Worm (Caenorhabditis elegans): ENCODE data around the gene ddx-15.

Gene ddx-15

DNA sequence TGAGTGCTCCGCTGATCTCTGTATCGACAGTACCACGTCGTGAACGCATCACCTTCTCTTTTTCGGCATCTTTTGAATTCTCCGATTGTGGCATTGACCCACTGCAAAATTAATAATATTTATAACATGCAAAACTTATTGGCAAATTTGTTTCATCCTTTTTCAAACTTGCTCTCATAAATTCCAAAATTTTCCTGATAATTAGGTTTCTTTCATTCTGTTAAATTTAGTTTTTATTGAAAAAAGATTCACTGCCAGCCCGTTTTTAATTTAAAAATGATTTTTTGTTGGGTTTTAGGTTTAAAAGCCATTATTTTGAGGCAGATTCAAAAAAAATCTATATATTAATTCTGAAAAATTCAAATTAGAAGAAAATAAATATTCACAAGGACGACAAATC lies 8.4 kb upstream of the ddx-15 start, which contains the start of gene wdr-37:
wdr-37 (minus strand) TSS at position 101 of the 400 bp plus-strand sequence.
- TF ChIP-seq mab-5 (tag; optimal IDR thresholded peaks at IDR 0.05) (no peak), mls-2 (tag; optimal IDR thresholded peaks at IDR 0.05) (no peak), flh-1 (GFP tag; optimal IDR thresholded peaks at IDR 0.05) (no peak)

DNA sequence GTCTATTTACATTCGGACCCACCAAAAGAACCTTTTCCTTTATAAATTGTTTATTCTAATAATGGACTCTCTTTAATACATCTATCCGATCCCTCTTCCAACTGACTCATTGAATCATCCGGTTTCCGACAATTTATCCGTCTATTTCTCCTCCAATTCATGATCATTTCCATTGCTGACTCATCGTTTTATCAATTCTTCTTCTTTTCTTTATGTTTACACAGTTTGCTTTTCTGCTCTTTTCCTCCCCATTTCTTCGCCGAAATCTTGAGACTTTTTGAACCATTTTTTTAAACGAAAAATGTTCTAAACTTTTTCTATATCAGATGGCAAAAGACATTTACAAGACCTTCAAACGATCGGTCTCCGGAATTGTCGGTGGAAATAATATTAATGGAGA lies 3.9 kb upstream of the ddx-15 start, which contains the start of gene ced-6:
ced-6 (plus strand) TSS at position 327 of the 400 bp plus-strand sequence.
- TF ChIP-seq snpc-4 (tag; optimal IDR thresholded peaks at IDR 0.05): no peak
- no peak for TF ChIP-seq sptf-1 (tag; optimal IDR thresholded peaks at IDR 0.05)
- TF ChIP-seq nhr-2 (tag; optimal IDR thresholded peaks at IDR 0.05): no peak
- TF ChIP-seq zip-8 (tag; optimal IDR thresholded peaks at IDR 0.05): no peak
- no peak for TF ChIP-seq lin-13 (tag; optimal IDR thresholded peaks at IDR 0.05)
- no peak for TF ChIP-seq nhr-28 (tag; optimal IDR thresholded peaks at IDR 0.05)
- no peak for TF ChIP-seq blmp-1 (tag; optimal IDR thresholded peaks at IDR 0.05)
- no peak for TF ChIP-seq mab-5 (tag; optimal IDR thresholded peaks at IDR 0.05)

DNA sequence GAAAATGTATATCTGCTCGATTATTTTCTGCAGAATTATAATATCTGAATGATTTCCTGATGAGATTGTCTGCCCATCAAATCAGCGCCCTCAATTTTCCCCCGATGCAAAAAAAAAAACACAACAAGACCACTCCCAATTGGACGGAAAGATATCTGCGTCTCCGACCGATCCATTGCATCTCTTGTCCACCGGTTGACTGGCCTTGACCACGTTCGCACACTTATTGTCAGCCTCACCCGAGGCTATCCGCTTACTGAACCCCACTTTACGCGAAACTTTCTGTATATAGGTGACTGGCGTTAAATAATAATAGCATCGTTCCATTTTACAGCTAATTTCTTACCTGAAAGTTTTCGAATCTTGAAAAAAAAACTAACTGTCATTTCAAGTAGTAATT lies 2.8 kb upstream of the ddx-15 start:
- peak; percentile 38 for TF ChIP-seq nhr-2 (tag; optimal IDR thresholded peaks at IDR 0.05)
- peak; percentile 48 for TF ChIP-seq ham-2 (GFP tag; optimal IDR thresholded peaks at IDR 0.05)
- no peak for TF ChIP-seq ztf-11 (tag; optimal IDR thresholded peaks at IDR 0.05)

DNA sequence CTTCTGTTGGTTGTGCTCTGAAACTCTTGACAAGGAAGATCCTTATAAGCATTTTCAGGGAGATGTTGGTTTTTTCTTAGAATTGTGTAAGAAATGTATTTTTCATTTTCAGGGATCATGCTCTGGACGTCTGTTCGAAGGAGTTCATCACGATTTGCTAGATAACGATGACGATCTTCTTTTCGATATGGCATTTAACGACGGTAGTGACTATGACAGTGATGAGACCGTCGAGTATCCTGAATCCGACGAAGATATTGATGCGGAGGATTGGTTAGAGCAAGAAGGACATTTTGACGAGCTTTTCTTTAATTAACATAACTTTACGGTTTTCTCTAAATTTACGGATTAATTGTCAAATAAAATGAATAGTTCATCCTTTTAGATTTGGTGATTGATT lies 2.8 kb downstream of the ddx-15 start:
- TF ChIP-seq nhr-12 (tag; optimal IDR thresholded peaks at IDR 0.05) (no peak), lsy-2 (tag; optimal IDR thresholded peaks at IDR 0.05) (no peak), zip-8 (tag; optimal IDR thresholded peaks at IDR 0.05) (no peak), unc-62 (GFP tag; optimal IDR thresholded peaks at IDR 0.05) (no peak), elt-3 (tag; optimal IDR thresholded peaks at IDR 0.05) (no peak), nhr-2 (tag; optimal IDR thresholded peaks at IDR 0.05) (no peak), ceh-83 (GFP tag; optimal IDR thresholded peaks at IDR 0.05) (no peak), drap-1 (GFP tag; optimal IDR thresholded peaks at IDR 0.05) (no peak), snpc-4 (tag; optimal IDR thresholded peaks at IDR 0.05) (no peak), lin-32 (GFP tag; optimal IDR thresholded peaks at IDR 0.05) (no peak), ham-2 (GFP tag; optimal IDR thresholded peaks at IDR 0.05) (no peak), M03D4.4 (tag; optimal IDR thresholded peaks at IDR 0.05) (no peak), ceh-43 (GFP tag; optimal IDR thresholded peaks at IDR 0.05) (no peak), nhr-28 (tag; optimal IDR thresholded peaks at IDR 0.05) (no peak), flh-1 (GFP tag; optimal IDR thresholded peaks at IDR 0.05) (no peak), unc-39 (tag; optimal IDR thresholded peaks at IDR 0.05) (no peak), elt-1 (tag; optimal IDR thresholded peaks at IDR 0.05; ENCODE audit: borderline replicate concordance, insufficient read depth) (no peak), blmp-1 (tag; optimal IDR thresholded peaks at IDR 0.05) (no peak), nhr-237 (tag; optimal IDR thresholded peaks at IDR 0.05) (no peak)

DNA sequence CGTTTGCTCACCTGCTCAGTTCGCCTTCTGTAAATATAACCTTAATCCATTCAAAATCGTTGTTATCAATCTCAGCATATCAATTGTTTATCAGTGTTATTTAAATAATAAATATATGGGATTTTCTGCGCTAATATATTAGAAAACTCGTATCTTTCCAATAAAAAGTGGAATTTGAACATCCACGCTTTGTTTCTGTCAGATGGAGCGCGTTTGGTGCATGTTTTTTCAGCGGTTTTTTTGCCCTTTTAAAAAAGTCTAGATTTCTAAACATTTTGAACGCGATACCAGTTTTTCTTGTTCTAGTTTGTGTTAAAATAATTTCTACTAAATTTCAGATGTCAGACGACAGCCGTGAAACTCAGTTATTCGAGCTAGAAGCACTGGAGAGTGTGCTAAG lies 4.6 kb downstream of the ddx-15 start, which contains the start of gene F56D2.2:
F56D2.2 (plus strand) TSS at position 339 of the 400 bp plus-strand sequence.
- no peak for TF ChIP-seq ceh-83 (GFP tag; optimal IDR thresholded peaks at IDR 0.05)
- TF ChIP-seq nhr-2 (tag; optimal IDR thresholded peaks at IDR 0.05): peak; percentile 1
- TF ChIP-seq mep-1 (tag; optimal IDR thresholded peaks at IDR 0.05): peak; percentile 37
- no peak for TF ChIP-seq sem-2 (GFP tag; optimal IDR thresholded peaks at IDR 0.05)
- TF ChIP-seq zip-8 (tag; optimal IDR thresholded peaks at IDR 0.05): no peak
- TF ChIP-seq tbx-8 (GFP tag; optimal IDR thresholded peaks at IDR 0.05): no peak
- no peak for TF ChIP-seq M03D4.4 (tag; optimal IDR thresholded peaks at IDR 0.05)
- TF ChIP-seq nhr-76 (tag; optimal IDR thresholded peaks at IDR 0.05): no peak
- no peak for TF ChIP-seq unc-120 (tag; optimal IDR thresholded peaks at IDR 0.05; ENCODE audit: poor library complexity, severe bottlenecking)
- TF ChIP-seq cnd-1 (tag; optimal IDR thresholded peaks at IDR 0.05): no peak
- no peak for TF ChIP-seq ztf-11 (tag; optimal IDR thresholded peaks at IDR 0.05)
- TF ChIP-seq pha-4 (tag; optimal IDR thresholded peaks at IDR 0.05): no peak
- TF ChIP-seq sptf-1 (tag; optimal IDR thresholded peaks at IDR 0.05): no peak

DNA sequence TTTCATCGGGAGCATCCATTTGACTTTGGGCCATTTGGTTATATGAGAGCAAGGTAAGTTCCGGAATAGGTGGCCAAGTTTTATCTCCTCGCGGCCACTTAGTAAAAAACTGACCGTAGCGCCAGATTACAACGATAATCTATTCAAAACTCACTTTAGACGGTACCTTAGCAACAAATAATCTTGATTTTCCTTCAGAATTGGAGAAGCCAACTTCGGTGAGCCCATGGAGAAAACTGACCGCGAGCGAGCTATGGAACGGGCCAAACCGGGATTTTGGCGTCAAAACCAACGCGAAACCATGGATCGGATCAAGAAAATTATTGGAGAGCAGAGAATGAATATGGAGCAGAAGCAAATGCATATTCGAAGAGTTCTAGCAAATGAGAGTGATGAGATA lies 5.8 kb downstream of the ddx-15 start:
- no peak for TF ChIP-seq sptf-1 (tag; optimal IDR thresholded peaks at IDR 0.05)
- TF ChIP-seq bed-3 (GFP tag; optimal IDR thresholded peaks at IDR 0.05): no peak
- no peak for TF ChIP-seq ces-1 (GFP tag; optimal IDR thresholded peaks at IDR 0.05)
- no peak for TF ChIP-seq ceh-39 (tag; optimal IDR thresholded peaks at IDR 0.05)
- no peak for TF ChIP-seq zip-8 (tag; optimal IDR thresholded peaks at IDR 0.05)
- no peak for TF ChIP-seq cnd-1 (tag; optimal IDR thresholded peaks at IDR 0.05)
